Worm (Caenorhabditis elegans) whole organism, late embryonic: ENCODE data around the gene far-8.

Source experiments
- ama-1 ChIP-seq: fragments of 150-350 bp; optimal IDR thresholded peaks from 2 replicates; lab custom pipeline; 2014
- ceh-31 ChIP-seq: sonication (generic microtip); optimal IDR thresholded peaks from 2 replicates; lab custom pipeline; 2016; ENCODE audit warnings: missing genetic modification characterization, missing compliant biosample characterization
- ceh-34 ChIP-seq: sonication (generic microtip); optimal IDR thresholded peaks from 2 replicates; lab custom pipeline; 2016; ENCODE audit warnings: mild to moderate bottlenecking, missing genetic modification characterization, missing compliant biosample characterization
- ceh-9 ChIP-seq: sonication (generic microtip); optimal IDR thresholded peaks from 2 replicates; lab custom pipeline; 2016; ENCODE audit warnings: mild to moderate bottlenecking, missing genetic modification characterization, inconsistent platforms, missing compliant biosample characterization
- hlh-6 ChIP-seq: sonication (generic microtip); optimal IDR thresholded peaks from 2 replicates; lab custom pipeline; 2016; ENCODE audit warnings: missing genotype, missing genetic modification characterization, missing compliant biosample characterization
- mec-3 ChIP-seq: sonication (generic microtip); optimal IDR thresholded peaks from 2 replicates; lab custom pipeline; 2016; ENCODE audit warnings: borderline replicate concordance, missing genetic modification characterization, missing compliant biosample characterization
- nhr-11 ChIP-seq: fragments of 150-350 bp; optimal IDR thresholded peaks from 2 replicates; lab custom pipeline; 2014; ENCODE audit warnings: missing biosample characterization, missing genetic modification characterization
- nhr-232 ChIP-seq: sonication (generic microtip); optimal IDR thresholded peaks from 2 replicates; lab custom pipeline; 2016; ENCODE audit warnings: missing genetic modification characterization, missing compliant biosample characterization
- unc-42 ChIP-seq: sonication (generic microtip); optimal IDR thresholded peaks from 2 replicates; lab custom pipeline; 2016; ENCODE audit warnings: missing genotype, missing genetic modification characterization, missing compliant biosample characterization
- unc-86 ChIP-seq: sonication (generic microtip); optimal IDR thresholded peaks from 2 replicates; lab custom pipeline; 2016; ENCODE audit warnings: missing genetic modification characterization, missing compliant biosample characterization

- TF ChIP-seq unc-42 (peak; percentile 29), ceh-31 (tag; lab: Kevin White, UChicago) (peak; percentile 87), ceh-34 (tag; lab: Kevin White, UChicago) (peak; percentile 41), mec-3 (tag; lab: Kevin White, UChicago) (no peak), nhr-11 (tag; lab: Kevin White, UChicago) (no peak), ceh-9 (tag; lab: Kevin White, UChicago) (no peak), hlh-6 (no peak), nhr-232 (no peak), ama-1 (lab: Kevin White, UChicago) (peak; percentile 56), unc-86 (tag; lab: Kevin White, UChicago) (no peak)
Observed at ce11 chrIII:833711-834442, 8.9 kb upstream of the far-8 start.
